Worm (Caenorhabditis elegans) whole organism, early embryonic: ENCODE results near the gene F49E11.2.

Experiments used
- B0310.2 ChIP-seq: sonication (generic microtip); optimal IDR thresholded peaks from 2 replicates; lab custom pipeline; 2016; ENCODE audit warnings: mild to moderate bottlenecking, missing genetic modification characterization, missing compliant biosample characterization
- F13C5.2 ChIP-seq: sonication (generic microtip); optimal IDR thresholded peaks from 2 replicates; lab custom pipeline; 2017; ENCODE audit warnings: mild to moderate bottlenecking, missing genetic modification characterization, inconsistent platforms, missing compliant biosample characterization
- aly-1 ChIP-seq: sonication (generic microtip); optimal IDR thresholded peaks from 2 replicates; lab custom pipeline; 2016; ENCODE audit warnings: missing genetic modification characterization, missing compliant biosample characterization
- ama-1 ChIP-seq: fragments of 150-350 bp; optimal IDR thresholded peaks from 2 replicates; lab custom pipeline; 2014
- ceh-13 ChIP-seq: fragments of 200-800 bp; sonication (Bioruptor generic); optimal IDR thresholded peaks from 2 replicates; lab custom pipeline; 2018; ENCODE audit warnings: mild to moderate bottlenecking, missing genetic modification characterization, missing compliant biosample characterization
- ceh-36 ChIP-seq: sonication (generic microtip); optimal IDR thresholded peaks from 2 replicates; lab custom pipeline; 2016; ENCODE audit warnings: missing genetic modification characterization, inconsistent platforms, missing compliant biosample characterization
- ets-7 ChIP-seq: sonication (generic microtip); optimal IDR thresholded peaks from 2 replicates; lab custom pipeline; 2016; ENCODE audit warnings: missing genotype, missing genetic modification characterization, missing compliant biosample characterization
- flt-1 ChIP-seq: fragments of 200-800 bp; sonication (Bioruptor generic); IDR thresholded peaks from 2 replicates; pipeline ENCODE4 v1.3.6; 2022; ENCODE audit warnings: missing genetic modification characterization, missing compliant biosample characterization
- hmbx-1 ChIP-seq: sonication (generic microtip); optimal IDR thresholded peaks from 2 replicates; lab custom pipeline; 2016; ENCODE audit warnings: mild to moderate bottlenecking, missing genetic modification characterization, missing compliant biosample characterization
- hmg-4 ChIP-seq: fragments of 200-800 bp; sonication (Bioruptor generic); optimal IDR thresholded peaks from 2 replicates; lab custom pipeline; 2018; ENCODE audit warnings: mild to moderate bottlenecking, missing genetic modification characterization, missing compliant biosample characterization
- hnd-1 ChIP-seq: sonication (generic microtip); optimal IDR thresholded peaks from 2 replicates; lab custom pipeline; 2016; ENCODE audit warnings: missing genetic modification characterization, missing compliant biosample characterization
- pes-1 ChIP-seq: fragments of 200-800 bp; sonication (Bioruptor generic); IDR thresholded peaks from 2 replicates; pipeline ENCODE4 v1.3.6; 2022; ENCODE audit warnings: missing genetic modification reagents, missing genetic modification characterization, missing compliant biosample characterization
- scrt-1 ChIP-seq: fragments of 200-800 bp; sonication (Bioruptor generic); IDR thresholded peaks from 2 replicates; pipeline ENCODE4 v1.3.6; 2022; ENCODE audit warnings: missing genetic modification characterization, missing compliant biosample characterization
- sea-1 ChIP-seq: fragments of 200-800 bp; sonication (Bioruptor generic); conservative IDR thresholded peaks from 2 replicates; pipeline ENCODE4 v1.3.6; 2022; ENCODE audit warnings: missing genetic modification characterization, missing compliant biosample characterization
- tbx-11 ChIP-seq: fragments of 200-800 bp; sonication (Bioruptor generic); IDR thresholded peaks from 2 replicates; pipeline ENCODE4 v1.3.6; 2022; ENCODE audit warnings: missing genetic modification characterization, missing compliant biosample characterization
- tbx-37 ChIP-seq: fragments of 200-800 bp; sonication (Bioruptor generic); conservative IDR thresholded peaks from 2 replicates; pipeline ENCODE4 v1.3.6; 2022; ENCODE audit warnings: missing genetic modification reagents, missing genetic modification characterization, missing compliant biosample characterization
- tra-4 ChIP-seq: sonication (generic microtip); optimal IDR thresholded peaks from 2 replicates; lab custom pipeline; 2017; ENCODE audit warnings: missing genetic modification characterization, missing compliant biosample characterization

The F49E11.2 gene

DNA sequence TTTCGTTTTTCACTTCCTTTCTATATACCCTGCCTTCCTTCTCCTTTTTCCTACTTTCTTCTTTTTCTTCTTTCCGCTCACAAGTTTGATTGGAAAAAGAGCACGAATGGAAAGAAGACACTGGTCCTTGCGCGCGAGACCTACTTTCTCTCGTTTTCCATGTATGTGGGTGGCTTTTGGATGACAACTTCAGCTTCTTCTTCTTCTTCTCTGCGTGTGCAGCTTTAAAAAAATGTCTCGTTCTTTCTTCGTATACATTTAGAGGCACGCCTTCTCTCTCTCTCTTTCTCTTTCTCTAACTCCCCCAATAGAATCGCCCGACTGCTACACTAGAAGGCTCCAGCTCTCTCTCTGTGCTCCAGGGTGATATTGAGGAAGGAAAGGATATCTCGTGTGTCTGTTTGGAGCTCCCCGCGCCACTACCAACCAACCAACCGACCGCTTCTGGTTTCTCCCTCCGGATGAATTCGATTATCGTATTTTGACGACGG is 12.9 kb downstream of the F49E11.2 start:
- no peak for TF ChIP-seq scrt-1 (GFP tag; lab: Robert Waterston, UW)
- TF ChIP-seq tbx-37 (GFP tag; lab: Robert Waterston, UW), result no peak
- no peak for TF ChIP-seq flt-1 (GFP tag; lab: Robert Waterston, UW)

DNA sequence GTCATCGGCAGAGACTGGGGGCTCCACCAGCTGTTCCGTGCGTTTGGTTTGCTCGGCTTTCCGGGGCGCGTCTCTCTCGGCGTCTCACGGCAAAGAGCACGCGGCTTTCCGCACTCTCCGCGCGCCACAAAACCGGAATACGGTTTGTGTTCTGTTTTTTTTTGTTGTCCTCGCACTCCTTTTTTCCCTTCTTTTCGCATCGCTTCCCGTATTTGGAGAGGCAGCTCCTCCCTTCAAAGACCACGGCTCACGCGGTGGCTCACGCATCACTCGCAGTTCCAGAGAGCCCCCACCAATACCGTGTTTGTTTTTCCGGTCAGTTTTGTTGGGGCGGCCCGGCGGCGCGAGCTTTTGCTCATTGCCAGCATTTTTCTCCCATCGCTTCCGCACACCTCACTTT is 15.9 kb downstream of the F49E11.2 start:
- TF ChIP-seq hmg-4 (GFP tag; lab: Kevin White, UChicago) (peak; percentile 16), pes-1 (GFP tag; lab: Robert Waterston, UW) (0 out of 2 replicates have a peak, but pooled peaks have one; percentile 15), hnd-1 (tag; lab: Kevin White, UChicago) (no peak)

DNA sequence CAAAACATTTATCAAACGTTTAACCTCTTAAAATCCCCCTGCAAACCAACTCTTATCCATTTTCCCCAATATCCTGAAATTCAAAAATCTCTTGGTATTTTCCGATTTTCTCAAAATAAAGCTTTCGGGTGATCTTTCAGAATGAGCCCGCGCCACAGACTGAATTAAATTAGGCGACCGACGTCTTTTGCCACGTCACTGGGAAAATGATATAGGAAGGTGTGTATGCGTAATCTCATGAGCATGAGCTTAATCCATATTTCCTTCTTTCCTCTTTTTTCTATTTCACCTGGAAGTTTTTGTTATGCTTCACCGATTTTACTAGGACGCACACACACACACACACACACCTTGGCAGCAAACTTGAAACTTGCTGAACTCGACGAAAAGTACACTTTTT is 17.8 kb downstream of the F49E11.2 start:
- TF ChIP-seq sea-1 (GFP tag; lab: Robert Waterston, UW) (no peak), ceh-13 (no peak), ceh-36 (tag; lab: Kevin White, UChicago) (no peak), tbx-11 (GFP tag; lab: Robert Waterston, UW) (no peak), tbx-37 (GFP tag; lab: Robert Waterston, UW) (no peak), hnd-1 (tag; lab: Kevin White, UChicago) (no peak)

DNA sequence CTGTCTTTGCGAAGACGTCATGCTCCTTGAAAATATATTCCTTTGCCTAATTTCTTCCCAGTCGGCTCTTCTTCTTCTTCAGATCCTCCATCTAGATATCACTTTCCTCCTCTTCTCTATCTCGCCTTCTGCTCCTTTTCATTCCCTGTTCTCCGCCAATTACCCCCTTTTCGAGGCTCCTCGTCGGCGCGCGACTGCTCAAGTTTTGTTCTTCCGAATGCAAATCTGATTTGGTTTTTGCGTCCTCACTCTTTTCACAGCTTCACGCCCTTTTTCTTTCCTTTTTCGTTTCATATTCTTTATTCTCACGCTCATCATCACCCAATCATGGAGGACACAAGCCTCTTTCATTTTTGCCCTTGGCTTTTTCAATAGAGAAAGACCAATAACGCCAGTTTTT is 22.0 kb downstream of the F49E11.2 start:
- TF ChIP-seq aly-1 (tag; lab: Kevin White, UChicago), result no peak
- TF ChIP-seq hnd-1 (tag; lab: Kevin White, UChicago), result no peak
- TF ChIP-seq tra-4 (tag; lab: Kevin White, UChicago), result no peak
- TF ChIP-seq sea-1 (GFP tag; lab: Robert Waterston, UW), result no peak
- TF ChIP-seq hmbx-1 (tag; lab: Kevin White, UChicago), result no peak
- no peak for TF ChIP-seq tbx-37 (GFP tag; lab: Robert Waterston, UW)
- no peak for TF ChIP-seq tbx-11 (GFP tag; lab: Robert Waterston, UW)
- no peak for TF ChIP-seq hmg-4 (GFP tag; lab: Kevin White, UChicago)
- no peak for TF ChIP-seq scrt-1 (GFP tag; lab: Robert Waterston, UW)
- no peak for TF ChIP-seq pes-1 (GFP tag; lab: Robert Waterston, UW)
- TF ChIP-seq ets-7, result no peak
- TF ChIP-seq ama-1 (lab: Kevin White, UChicago), result no peak
- TF ChIP-seq B0310.2 (tag; lab: Kevin White, UChicago), result no peak
- no peak for TF ChIP-seq ceh-13
- TF ChIP-seq F13C5.2 (tag; lab: Kevin White, UChicago), result no peak
- TF ChIP-seq flt-1 (GFP tag; lab: Robert Waterston, UW), result no peak
- TF ChIP-seq ceh-36 (tag; lab: Kevin White, UChicago), result no peak

DNA sequence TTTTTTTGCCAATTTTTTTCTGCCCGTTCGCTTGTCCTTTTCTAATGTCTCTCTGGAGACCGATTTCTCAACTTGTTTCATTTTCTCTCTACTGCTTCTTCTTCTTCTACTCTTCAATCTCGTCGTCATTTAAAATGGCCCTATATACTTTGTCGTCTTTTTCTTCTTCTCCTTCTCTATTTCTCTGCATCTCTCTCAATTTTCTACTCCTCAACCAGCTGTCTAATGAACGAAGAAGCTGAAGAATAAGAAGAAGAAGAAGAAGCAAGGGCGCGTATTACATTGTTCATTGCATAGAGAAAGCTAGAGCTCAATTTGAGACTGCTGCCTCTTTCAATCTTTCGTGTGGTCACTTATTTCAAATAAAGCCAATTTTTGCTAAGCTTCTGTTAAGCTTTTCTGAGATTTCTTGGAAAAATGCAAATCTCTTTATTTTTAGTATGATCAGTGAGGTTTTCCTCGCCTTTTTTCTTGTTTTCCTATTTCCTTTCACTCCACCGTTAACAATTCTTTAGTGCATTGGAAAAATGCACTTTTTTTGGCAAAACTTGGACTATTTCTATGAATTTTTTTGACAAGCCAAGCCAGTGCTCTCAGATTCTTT is 22.9 kb downstream of the F49E11.2 start:
- TF ChIP-seq ets-7 (no peak), flt-1 (GFP tag; lab: Robert Waterston, UW) (no peak), pes-1 (GFP tag; lab: Robert Waterston, UW) (no peak), B0310.2 (tag; lab: Kevin White, UChicago) (no peak), tbx-37 (GFP tag; lab: Robert Waterston, UW) (no peak), F13C5.2 (tag; lab: Kevin White, UChicago) (no peak), tra-4 (tag; lab: Kevin White, UChicago) (no peak), tbx-11 (GFP tag; lab: Robert Waterston, UW) (no peak), hmg-4 (GFP tag; lab: Kevin White, UChicago) (no peak), aly-1 (tag; lab: Kevin White, UChicago) (no peak), hmbx-1 (tag; lab: Kevin White, UChicago) (no peak), ama-1 (lab: Kevin White, UChicago) (no peak), scrt-1 (GFP tag; lab: Robert Waterston, UW) (no peak), ceh-13 (no peak), sea-1 (GFP tag; lab: Robert Waterston, UW) (no peak), hnd-1 (tag; lab: Kevin White, UChicago) (no peak), ceh-36 (tag; lab: Kevin White, UChicago) (no peak)

DNA sequence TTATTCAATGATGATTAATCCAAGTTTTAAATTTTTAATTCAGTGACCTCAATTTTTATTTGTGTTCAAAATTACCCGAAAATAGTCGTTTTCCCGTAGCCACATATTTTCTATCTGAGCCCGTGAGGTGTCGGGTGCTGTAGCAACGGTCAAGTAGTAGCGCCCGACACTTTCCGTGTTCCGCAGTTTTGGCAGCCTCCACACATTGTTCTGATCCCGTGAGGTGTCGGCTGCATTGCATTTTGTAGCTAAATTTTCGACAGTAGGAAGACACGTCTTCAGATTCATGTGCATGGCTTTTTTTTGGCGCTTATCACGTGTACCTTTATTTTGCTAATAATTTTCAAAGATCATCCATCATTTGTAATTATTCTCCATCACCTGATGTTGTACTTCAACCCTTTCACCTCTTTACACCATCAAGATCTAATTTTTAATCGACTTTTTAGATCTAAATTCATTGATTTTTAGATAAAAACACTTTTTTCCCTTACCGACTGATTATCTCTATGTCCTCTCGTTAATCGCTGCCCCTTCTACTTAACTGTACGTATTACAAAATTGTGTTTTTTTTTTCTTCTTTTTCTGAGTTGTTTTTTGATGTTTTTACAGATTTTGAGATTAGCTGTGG is 25.0 kb downstream of the F49E11.2 start:
- TF ChIP-seq hnd-1 (tag; lab: Kevin White, UChicago) (no peak), ama-1 (lab: Kevin White, UChicago) (no peak), B0310.2 (tag; lab: Kevin White, UChicago) (no peak), tbx-11 (GFP tag; lab: Robert Waterston, UW) (no peak), ets-7 (no peak), aly-1 (tag; lab: Kevin White, UChicago) (no peak), hmbx-1 (tag; lab: Kevin White, UChicago) (no peak), ceh-13 (no peak), scrt-1 (GFP tag; lab: Robert Waterston, UW) (no peak), tra-4 (tag; lab: Kevin White, UChicago) (no peak), sea-1 (GFP tag; lab: Robert Waterston, UW) (no peak), flt-1 (GFP tag; lab: Robert Waterston, UW) (no peak), F13C5.2 (tag; lab: Kevin White, UChicago) (no peak), pes-1 (GFP tag; lab: Robert Waterston, UW) (no peak), hmg-4 (GFP tag; lab: Kevin White, UChicago) (no peak), tbx-37 (GFP tag; lab: Robert Waterston, UW) (no peak), ceh-36 (tag; lab: Kevin White, UChicago) (no peak)

DNA sequence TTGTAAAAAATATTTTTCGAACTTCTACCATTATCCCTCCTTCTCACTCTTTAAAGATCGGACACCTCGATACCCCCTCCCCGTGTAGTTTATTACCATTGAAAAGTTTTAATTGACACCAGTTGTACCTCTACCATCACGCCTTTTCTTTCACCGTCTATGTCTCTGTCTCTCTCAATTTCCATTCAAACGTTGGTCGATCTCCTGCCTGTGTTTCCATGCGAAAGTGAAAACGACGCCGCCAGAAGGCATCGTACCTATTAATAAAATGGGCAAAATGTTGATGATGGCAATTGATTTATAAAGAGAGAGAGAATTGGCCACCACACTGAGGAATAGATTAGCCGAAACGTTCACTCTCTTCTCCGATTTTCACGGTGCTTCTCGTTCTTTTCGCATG is 25.6 kb downstream of the F49E11.2 start:
- TF ChIP-seq sea-1 (GFP tag; lab: Robert Waterston, UW), result no peak
- TF ChIP-seq B0310.2 (tag; lab: Kevin White, UChicago), result no peak
- TF ChIP-seq tbx-11 (GFP tag; lab: Robert Waterston, UW), result no peak
- no peak for TF ChIP-seq hmbx-1 (tag; lab: Kevin White, UChicago)
- no peak for TF ChIP-seq aly-1 (tag; lab: Kevin White, UChicago)
- no peak for TF ChIP-seq ceh-13
- TF ChIP-seq tra-4 (tag; lab: Kevin White, UChicago), result no peak
- no peak for TF ChIP-seq ets-7
- no peak for TF ChIP-seq pes-1 (GFP tag; lab: Robert Waterston, UW)
- no peak for TF ChIP-seq ceh-36 (tag; lab: Kevin White, UChicago)
- TF ChIP-seq hnd-1 (tag; lab: Kevin White, UChicago), result no peak
- no peak for TF ChIP-seq scrt-1 (GFP tag; lab: Robert Waterston, UW)
- TF ChIP-seq hmg-4 (GFP tag; lab: Kevin White, UChicago), result no peak
- no peak for TF ChIP-seq F13C5.2 (tag; lab: Kevin White, UChicago)
